Worm (Caenorhabditis elegans) whole organism, young adult: Measurements from ENCODE around the gene C41A3.2.
A peak's percentile ranks its signal among the peaks of the same experiment; 100 is the strongest.

ENCODE experiments used
- F22D6.2 ChIP-seq: sonication (generic microtip); optimal IDR thresholded peaks from 2 replicates; lab custom pipeline; 2016; ENCODE audit warnings: mild to moderate bottlenecking, missing genetic modification characterization, missing compliant biosample characterization
- F55B11.4 ChIP-seq: sonication (generic microtip); optimal IDR thresholded peaks from 2 replicates; lab custom pipeline; 2016; ENCODE audit warnings: missing compliant biosample characterization, missing genetic modification characterization, borderline replicate concordance; ENCODE audit not compliant: insufficient read depth
- F57C9.4 ChIP-seq: sonication (generic microtip); optimal IDR thresholded peaks from 2 replicates; lab custom pipeline; 2017; ENCODE audit warnings: mild to moderate bottlenecking, missing genetic modification characterization, missing compliant biosample characterization
- K11D2.4 ChIP-seq: fragments of 200-800 bp; sonication (Bioruptor generic); IDR thresholded peaks from 2 replicates; pipeline ENCODE4 v1.3.6; 2022; ENCODE audit warnings: missing genetic modification reagents, missing genetic modification characterization, missing compliant biosample characterization
- T07F8.4 ChIP-seq: sonication (generic microtip); optimal IDR thresholded peaks from 2 replicates; lab custom pipeline; 2016; ENCODE audit warnings: mild to moderate bottlenecking, missing genetic modification characterization, moderate library complexity, missing compliant biosample characterization
- T26A5.8 ChIP-seq: sonication (generic microtip); optimal IDR thresholded peaks from 2 replicates; lab custom pipeline; 2016; ENCODE audit warnings: missing genetic modification characterization, missing compliant biosample characterization
- Y79H2A.3 ChIP-seq: fragments of 200-800 bp; sonication (Bioruptor generic); conservative IDR thresholded peaks from 2 replicates; pipeline ENCODE4 v1.3.6; 2022; ENCODE audit warnings: missing genetic modification reagents, missing genetic modification characterization, missing compliant biosample characterization
- Y95B8A.8 ChIP-seq: fragments of 200-800 bp; sonication (Bioruptor generic); IDR thresholded peaks from 2 replicates; pipeline ENCODE4 v1.3.6; 2022; ENCODE audit warnings: missing genetic modification reagents, missing genetic modification characterization, missing compliant biosample characterization
- attf-6 ChIP-seq: fragments of 200-800 bp; sonication (Bioruptor generic); IDR thresholded peaks from 2 replicates; pipeline ENCODE4 v1.3.6; 2022; ENCODE audit warnings: missing genetic modification reagents, missing genetic modification characterization, missing compliant biosample characterization
- bed-1 ChIP-seq: fragments of 200-800 bp; sonication (Bioruptor generic); IDR thresholded peaks from 2 replicates; pipeline ENCODE4 v1.3.6; 2022; ENCODE audit warnings: missing genetic modification reagents, missing genetic modification characterization, missing compliant biosample characterization
- bed-2 ChIP-seq: fragments of 200-800 bp; sonication (Bioruptor generic); IDR thresholded peaks from 2 replicates; pipeline ENCODE4 v1.3.6; 2022; ENCODE audit warnings: missing genetic modification reagents, missing genetic modification characterization, missing compliant biosample characterization
- ccch-3 ChIP-seq: fragments of 200-800 bp; sonication (Bioruptor generic); optimal IDR thresholded peaks from 2 replicates; lab custom pipeline; 2018; ENCODE audit warnings: mild to moderate bottlenecking, missing genetic modification characterization, missing compliant biosample characterization
- cebp-1 ChIP-seq, 2 experiments: fragments of 200-800 bp in 1 of 2; sonication (Bioruptor generic) in 1 of 2; sonication (generic microtip) in 1 of 2; IDR thresholded peaks in 1 of 2; optimal IDR thresholded peaks in 1 of 2; 2 replicates each; pipeline versions ENCODE4 v1.3.6 to Lab custom; 2017 to 2022; ENCODE audit warnings: missing compliant biosample characterization in 2 of 2, missing genetic modification characterization in 2 of 2, mild to moderate bottlenecking in 1 of 2, missing genetic modification reagents in 1 of 2, moderate library complexity in 1 of 2
- cebp-2 ChIP-seq: fragments of 200-800 bp; sonication (Bioruptor generic); IDR thresholded peaks from 2 replicates; pipeline ENCODE4 v1.3.6; 2022; ENCODE audit warnings: missing genetic modification characterization, missing compliant biosample characterization
- ceh-27 ChIP-seq: fragments of 200-800 bp; sonication (Bioruptor generic); optimal IDR thresholded peaks from 2 replicates; lab custom pipeline; 2018; ENCODE audit warnings: mild to moderate bottlenecking, missing genetic modification characterization, moderate library complexity, missing compliant biosample characterization
- ceh-91 ChIP-seq: fragments of 200-800 bp; sonication (Bioruptor generic); IDR thresholded peaks from 2 replicates; pipeline ENCODE4 v1.3.6; 2022; ENCODE audit warnings: missing genetic modification reagents, missing genetic modification characterization, missing compliant biosample characterization
- chd-7 ChIP-seq: sonication (generic microtip); optimal IDR thresholded peaks from 2 replicates; lab custom pipeline; 2016; ENCODE audit warnings: mild to moderate bottlenecking, missing genetic modification characterization, moderate library complexity, missing compliant biosample characterization
- efl-1 ChIP-seq: fragments of 150-350 bp; optimal IDR thresholded peaks from 2 replicates; lab custom pipeline; 2014; ENCODE audit warnings: missing biosample characterization, missing genetic modification reagents, missing genetic modification characterization
- egl-18 ChIP-seq: fragments of 200-800 bp; sonication (Bioruptor generic); IDR thresholded peaks from 2 replicates; pipeline ENCODE4 v1.3.6; 2022; ENCODE audit warnings: missing genetic modification reagents, missing genetic modification characterization, missing compliant biosample characterization
- lin-26 ChIP-seq: fragments of 200-800 bp; sonication (Bioruptor generic); IDR thresholded peaks from 2 replicates; pipeline ENCODE4 v1.3.6; 2022; ENCODE audit warnings: missing genetic modification reagents, missing genetic modification characterization, missing compliant biosample characterization
- lin-35 ChIP-seq, 3 experiments: fragments of 150-350 bp in 2 of 3; sonication (generic microtip) in 1 of 3; optimal IDR thresholded peaks; 2 replicates each; lab custom pipeline; 2014 to 2018; ENCODE audit warnings: missing biosample characterization in 3 of 3, missing genetic modification characterization in 3 of 3, missing genetic modification reagents in 3 of 3
- lir-1 ChIP-seq: fragments of 200-800 bp; sonication (Bioruptor generic); conservative IDR thresholded peaks from 2 replicates; pipeline ENCODE4 v1.3.6; 2022; ENCODE audit warnings: missing genetic modification reagents, missing genetic modification characterization, missing compliant biosample characterization
- lsy-27 ChIP-seq: sonication (generic microtip); optimal IDR thresholded peaks from 2 replicates; lab custom pipeline; 2017; ENCODE audit warnings: missing genetic modification characterization, mild to moderate bottlenecking, missing compliant biosample characterization, antibody characterized with exemption, missing genotype, borderline replicate concordance; ENCODE audit not compliant: insufficient read depth
- madf-6 ChIP-seq: fragments of 200-800 bp; sonication (Bioruptor generic); IDR thresholded peaks from 2 replicates; pipeline ENCODE4 v1.3.6; 2022; ENCODE audit warnings: missing genetic modification reagents, missing genetic modification characterization, missing compliant biosample characterization
- madf-8 ChIP-seq: fragments of 200-800 bp; sonication (Bioruptor generic); conservative IDR thresholded peaks from 2 replicates; pipeline ENCODE4 v1.3.6; 2022; ENCODE audit warnings: missing genetic modification reagents, missing genetic modification characterization, missing compliant biosample characterization
- mes-4 ChIP-seq: sonication (generic microtip); optimal IDR thresholded peaks from 2 replicates; lab custom pipeline; 2016; ENCODE audit warnings: missing genotype, missing genetic modification characterization, missing compliant biosample characterization
- mxl-1 ChIP-seq: sonication (generic microtip); optimal IDR thresholded peaks from 2 replicates; lab custom pipeline; 2016; ENCODE audit warnings: missing genetic modification characterization, missing compliant biosample characterization
- nfyb-1 ChIP-seq: fragments of 200-800 bp; sonication (Bioruptor generic); IDR thresholded peaks from 2 replicates; pipeline ENCODE4 v1.3.6; 2022; ENCODE audit warnings: missing genetic modification reagents, missing genetic modification characterization, missing compliant biosample characterization
- nhr-179 ChIP-seq: sonication (generic microtip); optimal IDR thresholded peaks from 2 replicates; lab custom pipeline; 2016; ENCODE audit warnings: mild to moderate bottlenecking, missing genetic modification characterization, missing compliant biosample characterization
- nhr-27 ChIP-seq: fragments of 200-800 bp; sonication (Bioruptor generic); optimal IDR thresholded peaks from 2 replicates; lab custom pipeline; 2018; ENCODE audit warnings: mild to moderate bottlenecking, missing genetic modification characterization, moderate library complexity, missing compliant biosample characterization
- repo-1 ChIP-seq: sonication (generic microtip); optimal IDR thresholded peaks from 2 replicates; lab custom pipeline; 2017; ENCODE audit warnings: mild to moderate bottlenecking, missing genetic modification characterization, missing compliant biosample characterization
- sdz-38 ChIP-seq: sonication (generic microtip); optimal IDR thresholded peaks from 2 replicates; lab custom pipeline; 2016; ENCODE audit warnings: missing genotype, missing genetic modification characterization, missing compliant biosample characterization
- sea-2 ChIP-seq: fragments of 200-800 bp; sonication (Bioruptor generic); IDR thresholded peaks from 2 replicates; pipeline ENCODE4 v1.3.6; 2022; ENCODE audit warnings: missing genetic modification characterization, missing compliant biosample characterization
- snpc-1.1 ChIP-seq: sonication (generic microtip); optimal IDR thresholded peaks from 2 replicates; lab custom pipeline; 2017; ENCODE audit warnings: missing genetic modification characterization, mild to moderate bottlenecking, missing compliant biosample characterization, antibody characterized with exemption, moderate library complexity, missing genotype, missing genetic modification reagents; ENCODE audit not compliant: insufficient read depth
- snpc-1.3 ChIP-seq: sonication (generic microtip); optimal IDR thresholded peaks from 2 replicates; lab custom pipeline; 2017; ENCODE audit warnings: missing genetic modification characterization, mild to moderate bottlenecking, missing compliant biosample characterization, antibody characterized with exemption, moderate library complexity, missing genotype, missing genetic modification reagents; ENCODE audit not compliant: insufficient read depth
- tbx-9 ChIP-seq: sonication (generic microtip); optimal IDR thresholded peaks from 2 replicates; lab custom pipeline; 2016; ENCODE audit warnings: borderline replicate concordance, missing genetic modification characterization, inconsistent platforms, missing compliant biosample characterization
- tlf-1 ChIP-seq: fragments of 200-800 bp; sonication (Bioruptor generic); optimal IDR thresholded peaks from 2 replicates; lab custom pipeline; 2018; ENCODE audit warnings: mild to moderate bottlenecking, missing genetic modification characterization, missing compliant biosample characterization
- unc-62 ChIP-seq: fragments of 150-350 bp; optimal IDR thresholded peaks from 2 replicates; lab custom pipeline; 2014; ENCODE audit warnings: missing biosample characterization, missing genetic modification reagents, missing genetic modification characterization
- ztf-18 ChIP-seq: sonication (generic microtip); optimal IDR thresholded peaks from 2 replicates; lab custom pipeline; 2016; ENCODE audit warnings: missing genotype, mild to moderate bottlenecking, missing genetic modification characterization, missing compliant biosample characterization
- ztf-22 ChIP-seq: fragments of 200-800 bp; sonication (Bioruptor generic); optimal IDR thresholded peaks from 2 replicates; lab custom pipeline; 2018; ENCODE audit warnings: mild to moderate bottlenecking, missing genetic modification characterization, moderate library complexity, missing compliant biosample characterization
- ztf-3 ChIP-seq: fragments of 200-800 bp; sonication (Bioruptor generic); optimal IDR thresholded peaks from 2 replicates; lab custom pipeline; 2018; ENCODE audit warnings: mild to moderate bottlenecking, missing genetic modification characterization, missing compliant biosample characterization
- ztf-6 ChIP-seq: fragments of 200-800 bp; sonication (Bioruptor generic); IDR thresholded peaks from 2 replicates; pipeline ENCODE4 v1.3.6; 2022; ENCODE audit warnings: missing genetic modification reagents, missing genetic modification characterization, missing compliant biosample characterization

Gene C41A3.2

ce11 chrX:5457184-5457583 is 43.0 kb upstream of the C41A3.2 start:
- TF ChIP-seq snpc-1.1 (tag; lab: Kevin White, UChicago) (no peak), lin-26 (GFP tag; lab: Robert Waterston, UW) (no peak), egl-18 (GFP tag; lab: Robert Waterston, UW) (no peak), tbx-9 (tag; lab: Kevin White, UChicago) (no peak)
- TF ChIP-seq, all 124 proteins: peak for 0

DNA sequence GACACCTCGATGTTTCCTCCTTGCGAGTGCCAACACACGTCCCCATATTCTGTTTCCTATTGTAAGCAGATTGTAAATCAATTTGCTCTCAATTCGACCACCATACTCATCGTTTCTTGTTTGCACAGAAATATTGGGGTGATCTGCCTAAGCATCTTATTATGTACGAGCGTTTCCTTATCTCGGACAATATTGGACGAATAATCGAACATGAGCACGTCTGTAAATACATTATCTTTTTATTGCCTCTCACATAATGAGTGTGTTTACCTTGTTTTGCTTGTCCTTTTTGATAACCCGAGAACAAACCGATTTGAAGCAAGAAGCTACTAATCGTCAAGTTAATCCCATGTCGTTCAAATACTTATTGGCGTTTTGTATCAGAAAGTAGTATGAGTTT is 41.0 kb upstream of the C41A3.2 start:
- no peak for TF ChIP-seq chd-7 (tag; lab: Kevin White, UChicago)
- no peak for TF ChIP-seq F55B11.4 (tag; lab: Kevin White, UChicago)
- TF ChIP-seq mes-4 (tag; lab: Kevin White, UChicago) = no peak
- no peak for TF ChIP-seq sdz-38 (tag; lab: Kevin White, UChicago)
- TF ChIP-seq ccch-3 (GFP tag; lab: Kevin White, UChicago) = no peak
- no peak for TF ChIP-seq tlf-1
- no peak for TF ChIP-seq nhr-179 (tag; lab: Kevin White, UChicago)
- TF ChIP-seq Y79H2A.3 (GFP tag; lab: Robert Waterston, UW) = no peak
- no peak for TF ChIP-seq ceh-91 (GFP tag; lab: Robert Waterston, UW)
- no peak for TF ChIP-seq attf-6 (GFP tag; lab: Robert Waterston, UW)
- no peak for TF ChIP-seq cebp-2
- TF ChIP-seq bed-1 (GFP tag; lab: Robert Waterston, UW) = no peak
- no peak for TF ChIP-seq tbx-9 (tag; lab: Kevin White, UChicago)
- TF ChIP-seq, all 124 proteins: peak for 0

ce11 chrX:5451706-5452105 is 37.6 kb upstream of the C41A3.2 start:
- TF ChIP-seq T07F8.4 (no peak), ztf-22 (no peak), lir-1 (GFP tag; lab: Robert Waterston, UW) (no peak), F57C9.4 (tag; lab: Kevin White, UChicago) (no peak), nfyb-1 (GFP tag; lab: Robert Waterston, UW) (no peak), K11D2.4 (GFP tag; lab: Robert Waterston, UW) (no peak), cebp-1 (GFP tag; IDR thresholded peaks at IDR 0.05; lab: Robert Waterston, UW) (no peak), cebp-1 (tag; optimal IDR thresholded peaks at IDR 0.05; lab: Kevin White, UChicago) (no peak)

ce11 chrX:5450773-5451447 is 36.8 kb upstream of the C41A3.2 start, which contains the start of gene C25F6.6:
C25F6.6 (minus strand) TSS chrX:5450823.
- peak; percentile 43 for TF ChIP-seq ztf-18
- TF ChIP-seq ceh-27 (GFP tag; lab: Kevin White, UChicago) = no peak
- TF ChIP-seq efl-1 (GFP tag; lab: Kevin White, UChicago) = no peak
- no peak for TF ChIP-seq unc-62
- no peak for TF ChIP-seq Y95B8A.8 (GFP tag; lab: Robert Waterston, UW)
- no peak for TF ChIP-seq ztf-3
- TF ChIP-seq egl-18 (GFP tag; lab: Robert Waterston, UW) = no peak
- 0 out of 2 replicates have a peak, but pooled peaks have one; percentile 17 for TF ChIP-seq attf-6 (GFP tag; lab: Robert Waterston, UW)
- TF ChIP-seq madf-6 = no peak
- TF ChIP-seq snpc-1.3 = peak; percentile 74
- no peak for TF ChIP-seq F22D6.2 (tag; lab: Kevin White, UChicago)
- peak; percentile 66 for TF ChIP-seq lsy-27 (tag; lab: Kevin White, UChicago)
- no peak for TF ChIP-seq bed-2
- no peak for TF ChIP-seq nhr-27
- no peak for TF ChIP-seq lin-35 (GFP tag; optimal IDR thresholded peaks at IDR 0.05; lab: Kevin White, UChicago)
- TF ChIP-seq T26A5.8 (tag; lab: Kevin White, UChicago) = no peak
- no peak for TF ChIP-seq nfyb-1 (GFP tag; lab: Robert Waterston, UW)
- peak; percentile 76 for TF ChIP-seq mxl-1
- no peak for TF ChIP-seq sea-2
- TF ChIP-seq madf-8 = no peak
- no peak for TF ChIP-seq ztf-6
- no peak for TF ChIP-seq repo-1
